Worm (Caenorhabditis elegans): ENCODE measurements around the gene nhl-3.
A peak's percentile ranks its signal among the peaks of the same experiment; 100 is the strongest.

DNA sequence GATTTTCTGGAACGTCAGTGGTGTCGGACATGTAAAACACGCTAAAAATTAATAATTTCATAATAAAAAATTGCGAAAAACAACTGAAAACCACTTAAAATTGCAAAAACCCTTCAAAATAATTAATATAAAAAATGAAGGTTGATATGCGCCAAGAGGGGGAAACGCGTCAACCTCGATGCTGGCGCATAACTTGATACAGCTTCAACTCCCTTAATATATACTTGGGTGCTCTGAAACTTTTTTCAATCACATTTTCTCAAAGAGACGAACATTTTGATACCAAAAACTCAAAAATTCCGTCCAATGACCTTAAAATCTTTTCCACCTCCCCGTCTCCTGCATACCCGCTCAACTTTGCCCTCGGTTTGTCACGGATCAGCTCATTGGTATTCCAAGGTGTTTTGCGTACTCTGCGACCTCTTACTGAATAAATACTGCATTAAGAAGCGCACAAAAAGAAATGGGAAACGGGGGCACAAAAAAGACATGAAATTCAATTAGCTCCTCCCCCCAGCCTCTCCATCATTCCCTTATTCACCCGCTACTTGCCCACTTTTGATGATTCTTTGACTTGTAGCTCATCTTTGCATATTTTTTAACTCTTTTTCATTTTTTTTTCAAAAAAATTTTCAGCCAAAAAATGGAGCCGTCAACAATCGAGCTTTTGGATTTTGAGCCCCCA, 48.5 kb upstream of the nhl-3 start, which contains the start of the genes K07E8.7 and frpr-14:
- TF ChIP-seq ama-1 (optimal IDR thresholded peaks at IDR 0.05) (no peak), nhr-237 (tag; optimal IDR thresholded peaks at IDR 0.05) (no peak), elt-3 (tag; optimal IDR thresholded peaks at IDR 0.05) (peak in 1 of 6 experiments; percentile 5), snpc-4 (tag; optimal IDR thresholded peaks at IDR 0.05) (no peak), pqm-1 (tag; optimal IDR thresholded peaks at IDR 0.05) (no peak)
